Worm (Caenorhabditis elegans) whole organism, young adult: ENCODE data around the gene Y75B8A.63.

Source experiments
- F33H1.4 ChIP-seq: fragments of 200-800 bp; sonication (Bioruptor generic); IDR thresholded peaks from 2 replicates; pipeline ENCODE4 v1.3.6; 2022; ENCODE audit warnings: missing genetic modification reagents, missing genetic modification characterization, missing compliant biosample characterization
- F52B5.7 ChIP-seq: sonication (generic microtip); optimal IDR thresholded peaks from 2 replicates; lab custom pipeline; 2016; ENCODE audit warnings: mild to moderate bottlenecking, missing genetic modification characterization, missing compliant biosample characterization
- F55B11.4 ChIP-seq: sonication (generic microtip); optimal IDR thresholded peaks from 2 replicates; lab custom pipeline; 2016; ENCODE audit warnings: missing compliant biosample characterization, missing genetic modification characterization, borderline replicate concordance; ENCODE audit not compliant: insufficient read depth
- F57A8.1 ChIP-seq: fragments of 200-800 bp; sonication (Bioruptor generic); optimal IDR thresholded peaks from 2 replicates; lab custom pipeline; 2018; ENCODE audit warnings: mild to moderate bottlenecking, missing genetic modification characterization, moderate library complexity, missing compliant biosample characterization
- aptf-3 ChIP-seq: fragments of 200-800 bp; sonication (Bioruptor generic); IDR thresholded peaks from 2 replicates; pipeline ENCODE4 v1.3.6; 2022; ENCODE audit warnings: missing genetic modification characterization, missing compliant biosample characterization
- dpl-1 ChIP-seq: fragments of 150-350 bp; optimal IDR thresholded peaks from 2 replicates; lab custom pipeline; 2014; ENCODE audit warnings: missing biosample characterization, missing genetic modification reagents, missing genetic modification characterization
- ets-4 ChIP-seq: fragments of 200-800 bp; sonication (Bioruptor generic); optimal IDR thresholded peaks from 2 replicates; lab custom pipeline; 2018; ENCODE audit warnings: mild to moderate bottlenecking, missing genetic modification characterization, missing compliant biosample characterization
- mel-28 ChIP-seq: sonication (generic microtip); optimal IDR thresholded peaks from 2 replicates; lab custom pipeline; 2016; ENCODE audit warnings: borderline replicate concordance, mild to moderate bottlenecking, missing genetic modification characterization, missing compliant biosample characterization
- nfya-1 ChIP-seq: sonication (generic microtip); optimal IDR thresholded peaks from 2 replicates; lab custom pipeline; 2017; ENCODE audit warnings: antibody characterized with exemption, missing compliant biosample characterization, missing genetic modification characterization, borderline replicate concordance; ENCODE audit not compliant: insufficient read depth
- snpc-1.1 ChIP-seq: sonication (generic microtip); optimal IDR thresholded peaks from 2 replicates; lab custom pipeline; 2017; ENCODE audit warnings: missing genetic modification characterization, mild to moderate bottlenecking, missing compliant biosample characterization, antibody characterized with exemption, moderate library complexity, missing genotype, missing genetic modification reagents; ENCODE audit not compliant: insufficient read depth
- snpc-1.3 ChIP-seq: sonication (generic microtip); optimal IDR thresholded peaks from 2 replicates; lab custom pipeline; 2017; ENCODE audit warnings: missing genetic modification characterization, mild to moderate bottlenecking, missing compliant biosample characterization, antibody characterized with exemption, moderate library complexity, missing genotype, missing genetic modification reagents; ENCODE audit not compliant: insufficient read depth
- snpc-4 ChIP-seq, 5 experiments: fragments of 150-350 bp in 1 of 5; sonication (generic microtip) in 4 of 5; optimal IDR thresholded peaks; 2 replicates each; lab custom pipeline; 2014 to 2018; ENCODE audit warnings: missing genetic modification characterization in 5 of 5, missing biosample characterization in 3 of 5, antibody characterized with exemption in 2 of 5, mild to moderate bottlenecking in 2 of 5, missing compliant biosample characterization in 2 of 5, missing genotype in 2 of 5, moderate library complexity in 2 of 5, missing genetic modification reagents in 1 of 5
- ztf-3 ChIP-seq: fragments of 200-800 bp; sonication (Bioruptor generic); optimal IDR thresholded peaks from 2 replicates; lab custom pipeline; 2018; ENCODE audit warnings: mild to moderate bottlenecking, missing genetic modification characterization, missing compliant biosample characterization

ce11 chrIII:12334268-12334667, 6.5 kb downstream of the Y75B8A.63 start:
- TF ChIP-seq nfya-1 (tag; lab: Kevin White, UChicago) (no peak), aptf-3 (no peak), dpl-1 (GFP tag; lab: Kevin White, UChicago) (no peak), F52B5.7 (tag; lab: Kevin White, UChicago) (no peak), mel-28 (tag; lab: Kevin White, UChicago) (no peak), snpc-4 (GFP tag; optimal IDR thresholded peaks at IDR 0.05; lab: Kevin White, UChicago) (no peak), snpc-4 (tag; optimal IDR thresholded peaks at IDR 0.05; lab: Kevin White, UChicago) (no peak), F57A8.1 (GFP tag; lab: Kevin White, UChicago) (no peak), snpc-1.3 (no peak), ztf-3 (no peak), F55B11.4 (tag; lab: Kevin White, UChicago) (no peak), F33H1.4 (no peak), ets-4 (GFP tag; lab: Kevin White, UChicago) (no peak), snpc-1.1 (tag; lab: Kevin White, UChicago) (no peak)
